Worm (Caenorhabditis elegans): Measurements from ENCODE around the gene C10E2.5.

The C10E2.5 gene

ce11 chrX:16772112-16772731 is 17.8 kb upstream of the C10E2.5 start:
- TF ChIP-seq Y116A8C.19 (tag; optimal IDR thresholded peaks at IDR 0.05; ENCODE audit: borderline replicate concordance) (no peak), lin-14 (GFP tag; optimal IDR thresholded peaks at IDR 0.05) (peak; percentile 22)

- TF ChIP-seq fkh-10 (GFP tag; optimal IDR thresholded peaks at IDR 0.05), result no peak
- no peak for TF ChIP-seq snu-23 (GFP tag; optimal IDR thresholded peaks at IDR 0.05)
- no peak for TF ChIP-seq hlh-4 (tag; optimal IDR thresholded peaks at IDR 0.05)
- TF ChIP-seq efl-1 (optimal IDR thresholded peaks at IDR 0.05), result no peak
- peak in 1 of 2 experiments; percentile 43 for TF ChIP-seq efl-1 (GFP tag; optimal IDR thresholded peaks at IDR 0.05 in 1 of 2)
- TF ChIP-seq nhr-85 (tag), result peak; percentile 34
- no peak for TF ChIP-seq nhr-28 (tag; optimal IDR thresholded peaks at IDR 0.05)
Observed at ce11 chrX:16770919-16771318, 16.5 kb upstream of the C10E2.5 start.

- TF ChIP-seq unc-98 (GFP tag; IDR thresholded peaks at IDR 0.05), result no peak
- no peak for TF ChIP-seq nhr-28 (tag; optimal IDR thresholded peaks at IDR 0.05)
- no peak for TF ChIP-seq rnt-1 (tag; optimal IDR thresholded peaks at IDR 0.05)
- no peak for TF ChIP-seq blmp-1 (tag; optimal IDR thresholded peaks at IDR 0.05)
- TF ChIP-seq jun-1 (tag; optimal IDR thresholded peaks at IDR 0.05), result no peak
- TF ChIP-seq egl-27 (tag; optimal IDR thresholded peaks at IDR 0.05), result no peak
- no peak for TF ChIP-seq mep-1 (tag; optimal IDR thresholded peaks at IDR 0.05)
- no peak for TF ChIP-seq irx-1 (tag; optimal IDR thresholded peaks at IDR 0.05)
- no peak for TF ChIP-seq hlh-4 (tag; optimal IDR thresholded peaks at IDR 0.05)
- TF ChIP-seq lin-14 (GFP tag; optimal IDR thresholded peaks at IDR 0.05), result peak; percentile 6
- no peak for TF ChIP-seq elt-3 (tag; optimal IDR thresholded peaks at IDR 0.05)
- TF ChIP-seq C16A3.4 (tag; optimal IDR thresholded peaks at IDR 0.05), result no peak
- TF ChIP-seq aha-1 (tag; optimal IDR thresholded peaks at IDR 0.05), result no peak
- TF ChIP-seq hpl-2 (GFP tag; optimal IDR thresholded peaks at IDR 0.05), result no peak
- TF ChIP-seq ceh-82 (tag; optimal IDR thresholded peaks at IDR 0.05), result no peak
- no peak for TF ChIP-seq sox-4 (tag; optimal IDR thresholded peaks at IDR 0.05)
- TF ChIP-seq fkh-8 (tag; optimal IDR thresholded peaks at IDR 0.05), result no peak
- no peak for TF ChIP-seq snu-23 (GFP tag; optimal IDR thresholded peaks at IDR 0.05)
- TF ChIP-seq C04F5.9 (tag; optimal IDR thresholded peaks at IDR 0.05), result no peak
- no peak for TF ChIP-seq elt-2 (tag; optimal IDR thresholded peaks at IDR 0.05)
- TF ChIP-seq nhr-85 (tag), result peak; percentile 83
- TF ChIP-seq nhr-76 (tag; optimal IDR thresholded peaks at IDR 0.05), result no peak
- TF ChIP-seq hlh-17 (GFP tag; optimal IDR thresholded peaks at IDR 0.05; ENCODE audit: borderline replicate concordance), result no peak
- no peak for TF ChIP-seq skn-1 (tag; optimal IDR thresholded peaks at IDR 0.05)
- no peak for TF ChIP-seq snpc-4 (tag; optimal IDR thresholded peaks at IDR 0.05)
- TF ChIP-seq efl-1 (optimal IDR thresholded peaks at IDR 0.05), result no peak
- peak in 1 of 2 experiments; percentile 54 for TF ChIP-seq efl-1 (GFP tag; optimal IDR thresholded peaks at IDR 0.05 in 1 of 2)
- no peak for TF ChIP-seq mdl-1 (tag; optimal IDR thresholded peaks at IDR 0.05)
Observed at ce11 chrX:16770398-16770797, 16.0 kb upstream of the C10E2.5 start, which contains the start of gene mct-6. Gene mct-6 (minus strand): TSS chrX:16770498.

ce11 chrX:16762529-16762928 is 8.2 kb upstream of the C10E2.5 start, which contains the start of gene C10E2.1:
Gene C10E2.1 (plus strand): TSS chrX:16762829.
- TF ChIP-seq efl-1 (optimal IDR thresholded peaks at IDR 0.05), result no peak
- TF ChIP-seq efl-1 (GFP tag; optimal IDR thresholded peaks at IDR 0.05 in 1 of 2), result peak in 1 of 2 experiments; percentile 6
- no peak for TF ChIP-seq ceh-88 (GFP tag; IDR thresholded peaks at IDR 0.05)

- TF ChIP-seq ama-1 (optimal IDR thresholded peaks at IDR 0.05) (no peak), unc-86 (tag; optimal IDR thresholded peaks at IDR 0.05) (peak; percentile 9)
Observed at ce11 chrX:16752196-16752595, 2.2 kb downstream of the C10E2.5 start.

ce11 chrX:16744940-16745339 is 9.4 kb downstream of the C10E2.5 start, which contains the start of gene C10E2.2:
Gene C10E2.2 (plus strand): TSS chrX:16745240.
- no peak for TF ChIP-seq unc-130 (tag; optimal IDR thresholded peaks at IDR 0.05)
- no peak for TF ChIP-seq snu-23 (GFP tag; optimal IDR thresholded peaks at IDR 0.05)
- TF ChIP-seq hlh-4 (tag; optimal IDR thresholded peaks at IDR 0.05), result no peak
- no peak for TF ChIP-seq skn-1 (tag; optimal IDR thresholded peaks at IDR 0.05)
- no peak for TF ChIP-seq tbx-2 (tag; optimal IDR thresholded peaks at IDR 0.05)
- no peak for TF ChIP-seq ces-1 (GFP tag; optimal IDR thresholded peaks at IDR 0.05)
